Worm (Caenorhabditis elegans) whole organism, young adult: ENCODE measurements around the gene fbxa-208.

ENCODE experiments used
- egl-18 ChIP-seq: fragments of 200-800 bp; sonication (Bioruptor generic); IDR thresholded peaks from 2 replicates; pipeline ENCODE4 v1.3.6; 2022; ENCODE audit warnings: missing genetic modification reagents, missing genetic modification characterization, missing compliant biosample characterization
- madf-8 ChIP-seq: fragments of 200-800 bp; sonication (Bioruptor generic); conservative IDR thresholded peaks from 2 replicates; pipeline ENCODE4 v1.3.6; 2022; ENCODE audit warnings: missing genetic modification reagents, missing genetic modification characterization, missing compliant biosample characterization
- nfya-2 ChIP-seq: fragments of 200-800 bp; sonication (Bioruptor generic); IDR thresholded peaks from 2 replicates; pipeline ENCODE4 v1.3.6; 2022; ENCODE audit warnings: missing genetic modification reagents, missing genetic modification characterization, missing compliant biosample characterization
- pha-4 ChIP-seq: fragments of 150-350 bp; sonication (generic microtip); optimal IDR thresholded peaks from 2 replicates; lab custom pipeline; 2014; ENCODE audit warnings: missing biosample characterization, missing genetic modification reagents, missing genetic modification characterization
- tbp1 ChIP-seq: fragments of 200-800 bp; sonication (Bioruptor generic); optimal IDR thresholded peaks from 2 replicates; lab custom pipeline; 2018; ENCODE audit warnings: mild to moderate bottlenecking, missing genetic modification characterization, missing compliant biosample characterization

DNA sequence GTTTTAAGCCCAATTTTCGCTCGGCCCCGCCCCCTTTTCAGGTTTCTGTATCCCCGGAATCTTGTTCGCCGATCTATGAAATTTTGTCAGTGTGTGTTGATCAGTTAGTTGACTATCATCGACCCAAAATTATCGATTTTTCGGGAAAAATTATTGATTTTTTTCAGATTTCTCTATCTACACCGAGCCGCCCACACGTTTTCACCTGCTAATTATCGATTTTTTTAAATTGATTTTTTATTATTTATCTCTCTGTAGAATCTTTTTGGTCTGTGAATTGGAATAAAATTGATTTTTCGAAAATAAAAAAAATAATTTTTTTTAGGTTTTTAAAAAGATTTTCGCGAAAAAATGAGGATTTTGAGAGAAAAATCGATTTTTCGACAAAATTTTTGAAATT is 49.6 kb upstream of the fbxa-208 start:
- TF ChIP-seq madf-8 (no peak), nfya-2 (GFP tag; lab: Robert Waterston, UW) (no peak), tbp1 (GFP tag; lab: Kevin White, UChicago) (no peak), pha-4 (tag; lab: Kevin White, UChicago) (no peak), egl-18 (no peak)
